Fruit fly (Drosophila melanogaster): ENCODE data around the gene Spn38F.

dm6 chr2L:20798351-20798777, 39.4 kb downstream of the Spn38F start:
- no peak for TF ChIP-seq Dll (optimal IDR thresholded peaks at IDR 0.05)
- TF ChIP-seq CG8478 (optimal IDR thresholded peaks at IDR 0.05) = no peak
- TF ChIP-seq usp (GFP tag; optimal IDR thresholded peaks at IDR 0.05) = no peak
